Fruit fly (Drosophila melanogaster) whole organism, embryonic: ENCODE measurements around the gene Vps29.

Experiments used
- Adf1 ChIP-seq: fragments of 200-800 bp; sonication (Bioruptor generic); IDR thresholded peaks from 2 replicates; pipeline ENCODE4 v1.3.6; 2022; ENCODE audit warnings: missing biosample characterization, missing genetic modification characterization
- Asciz ChIP-seq: fragments of 200-800 bp; sonication (Bioruptor generic); optimal IDR thresholded peaks from 2 replicates; lab custom pipeline; 2017; ENCODE audit warnings: missing biosample characterization, mild to moderate bottlenecking, missing genetic modification characterization, missing genetic modification reagents
- CG10209 ChIP-seq: fragments of 200-800 bp; sonication (Bioruptor generic); optimal IDR thresholded peaks from 3 replicates; lab custom pipeline; 2017; ENCODE audit warnings: missing biosample characterization, mild to moderate bottlenecking, missing genetic modification characterization, missing genetic modification reagents
- CG11723 ChIP-seq: fragments of 200-800 bp; sonication (Bioruptor generic); optimal IDR thresholded peaks from 2 replicates; lab custom pipeline; 2017; ENCODE audit warnings: missing biosample characterization, mild to moderate bottlenecking, missing genetic modification characterization
- CG1603 ChIP-seq: fragments of 200-800 bp; sonication (Bioruptor generic); optimal IDR thresholded peaks from 2 replicates; lab custom pipeline; 2019; ENCODE audit warnings: missing biosample characterization, mild to moderate bottlenecking, missing genetic modification characterization, moderate library complexity
- CG1647 ChIP-seq: fragments of 200-800 bp; sonication (Bioruptor generic); optimal IDR thresholded peaks from 3 replicates; lab custom pipeline; 2016; ENCODE audit warnings: missing biosample characterization, missing genetic modification characterization
- CG17359 ChIP-seq: fragments of 200-800 bp; sonication (Bioruptor generic); optimal IDR thresholded peaks from 3 replicates; lab custom pipeline; 2018; ENCODE audit warnings: missing biosample characterization, mild to moderate bottlenecking, missing genetic modification characterization, moderate library complexity
- CG17385 ChIP-seq: fragments of 200-800 bp; sonication (Bioruptor generic); optimal IDR thresholded peaks from 3 replicates; lab custom pipeline; 2018; ENCODE audit warnings: missing biosample characterization, mild to moderate bottlenecking, missing genetic modification characterization
- CG18262 ChIP-seq: fragments of 200-800 bp; optimal IDR thresholded peaks from 3 replicates; lab custom pipeline; 2019; ENCODE audit warnings: missing biosample characterization, mild to moderate bottlenecking, missing genetic modification characterization, moderate library complexity
- CG2116 ChIP-seq: fragments of 200-800 bp; sonication (Bioruptor generic); optimal IDR thresholded peaks from 3 replicates; lab custom pipeline; 2018; ENCODE audit warnings: missing biosample characterization, mild to moderate bottlenecking, missing genetic modification characterization
- CG2889 ChIP-seq: fragments of 200-800 bp; sonication (Bioruptor generic); IDR thresholded peaks from 3 replicates; pipeline ENCODE4 v1.3.6; 2022; ENCODE audit warnings: missing biosample characterization, missing genetic modification characterization
- CG31441 ChIP-seq: fragments of 200-800 bp; sonication (Bioruptor generic); IDR thresholded peaks from 2 replicates; pipeline ENCODE4 v1.3.6; 2022; ENCODE audit warnings: missing biosample characterization, missing genetic modification characterization
- CG33557 ChIP-seq: fragments of 200-800 bp; sonication (Bioruptor generic); optimal IDR thresholded peaks from 2 replicates; lab custom pipeline; 2019; ENCODE audit warnings: missing biosample characterization, mild to moderate bottlenecking, missing genetic modification characterization, moderate library complexity
- CG3726 ChIP-seq: fragments of 200-800 bp; sonication (Bioruptor generic); IDR thresholded peaks from 3 replicates; pipeline ENCODE4, ENCODE4 v1.3.6; 2022; ENCODE audit warnings: missing biosample characterization, missing genetic modification characterization
- CG4404 ChIP-seq: fragments of 200-800 bp; sonication (Bioruptor generic); IDR thresholded peaks from 2 replicates; pipeline ENCODE4 v1.3.6; 2022; ENCODE audit warnings: missing biosample characterization, missing genetic modification characterization
- CG6175 ChIP-seq: fragments of 200-800 bp; sonication (Bioruptor generic); IDR thresholded peaks from 3 replicates; pipeline ENCODE4 v1.3.6; 2022; ENCODE audit warnings: missing biosample characterization, missing genetic modification characterization
- CG6683 ChIP-seq: fragments of 200-800 bp; sonication (Bioruptor generic); optimal IDR thresholded peaks from 2 replicates; lab custom pipeline; 2017; ENCODE audit warnings: missing biosample characterization, mild to moderate bottlenecking, missing genetic modification characterization, missing genetic modification reagents
- CG8388 ChIP-seq: fragments of 200-800 bp; sonication (Bioruptor generic); optimal IDR thresholded peaks from 2 replicates; lab custom pipeline; 2019; ENCODE audit warnings: missing biosample characterization, mild to moderate bottlenecking, missing genetic modification characterization, moderate library complexity
- CG9215 ChIP-seq: fragments of 200-800 bp; sonication (Bioruptor generic); IDR thresholded peaks from 2 replicates; pipeline ENCODE4 v1.3.6; 2022; ENCODE audit warnings: missing biosample characterization, missing genetic modification characterization
- D ChIP-seq, 2 experiments: fragments of 200-800 bp in 1 of 2; fragments of >200 bp in 1 of 2; sonication (Bioruptor generic) in 1 of 2; optimal IDR thresholded peaks; 2 replicates in 1 of 2; 3 replicates in 1 of 2; lab custom pipeline; 2017; ENCODE audit warnings: mild to moderate bottlenecking in 1 of 2, missing biosample characterization in 1 of 2, missing genetic modification characterization in 1 of 2, missing genetic modification reagents in 1 of 2
- Dad ChIP-seq: fragments of 200-800 bp; sonication (Bioruptor generic); optimal IDR thresholded peaks from 3 replicates; lab custom pipeline; 2016; ENCODE audit warnings: missing biosample characterization, missing genetic modification characterization
- Dip2 ChIP-seq: fragments of 200-800 bp; sonication (Bioruptor generic); IDR thresholded peaks from 2 replicates; pipeline ENCODE4 v1.3.6; 2022; ENCODE audit warnings: missing biosample characterization, missing genetic modification characterization
- Dref ChIP-seq: fragments of 200-800 bp; sonication (Bioruptor generic); IDR thresholded peaks from 2 replicates; pipeline ENCODE4 v1.3.6; 2022; ENCODE audit warnings: missing biosample characterization, missing genetic modification characterization
- Eip74EF ChIP-seq, 2 experiments: fragments of 200-800 bp in 1 of 2; fragments of >200 bp in 1 of 2; sonication (Bioruptor generic) in 1 of 2; optimal IDR thresholded peaks; 2 replicates each; lab custom pipeline; 2017 to 2019; ENCODE audit warnings: missing biosample characterization in 2 of 2, missing genetic modification characterization in 2 of 2, mild to moderate bottlenecking in 1 of 2, moderate library complexity in 1 of 2
- HHEX ChIP-seq: fragments of 200-800 bp; sonication (Bioruptor generic); optimal IDR thresholded peaks from 3 replicates; lab custom pipeline; 2017; ENCODE audit warnings: missing biosample characterization, mild to moderate bottlenecking, missing genetic modification characterization, missing genetic modification reagents
- Hr3 ChIP-seq: fragments of 200-800 bp; sonication (Bioruptor generic); optimal IDR thresholded peaks from 3 replicates; lab custom pipeline; 2016; ENCODE audit warnings: missing biosample characterization, missing genetic modification characterization
- Med ChIP-seq: fragments of 200-800 bp; sonication (Bioruptor generic); peaks from one replicate; lab custom pipeline; 2016; ENCODE audit warnings: missing biosample characterization, missing genetic modification characterization, mild to moderate bottlenecking, inconsistent platforms, moderate library complexity
- NC2β ChIP-seq: fragments of 200-800 bp; sonication (Bioruptor generic); optimal IDR thresholded peaks from 2 replicates; lab custom pipeline; 2016; ENCODE audit warnings: missing biosample characterization, missing genetic modification characterization
- Optix ChIP-seq: fragments of 200-800 bp; sonication (Bioruptor generic); IDR thresholded peaks from 3 replicates; pipeline ENCODE4 v1.3.6; 2022; ENCODE audit warnings: missing biosample characterization, missing genetic modification characterization
- TFAM ChIP-seq: fragments of 200-800 bp; sonication (Bioruptor generic); optimal IDR thresholded peaks from 2 replicates; lab custom pipeline; 2017; ENCODE audit warnings: missing biosample characterization, missing genetic modification characterization, inconsistent platforms
- Vsx1 ChIP-seq: fragments of 200-800 bp; sonication (Bioruptor generic); optimal IDR thresholded peaks from 2 replicates; lab custom pipeline; 2017; ENCODE audit warnings: missing biosample characterization, mild to moderate bottlenecking, missing genetic modification characterization, missing genetic modification reagents
- chn ChIP-seq: fragments of 200-800 bp; sonication (Bioruptor generic); optimal IDR thresholded peaks from 2 replicates; lab custom pipeline; 2016; ENCODE audit warnings: missing biosample characterization, missing genetic modification characterization
- da ChIP-seq: fragments of 200-800 bp; sonication (Bioruptor generic); optimal IDR thresholded peaks from 2 replicates; lab custom pipeline; 2016; ENCODE audit warnings: missing biosample characterization, missing genetic modification characterization
- danr ChIP-seq: fragments of 200-800 bp; sonication (Bioruptor generic); IDR thresholded peaks from 2 replicates; pipeline ENCODE4 v1.3.6; 2022; ENCODE audit warnings: missing biosample characterization, missing genetic modification characterization
- dimm ChIP-seq: fragments of 200-800 bp; sonication (Bioruptor generic); IDR thresholded peaks from 2 replicates; pipeline ENCODE4 v1.3.6; 2022; ENCODE audit warnings: missing biosample characterization, missing genetic modification characterization
- dm ChIP-seq: fragments of 200-800 bp; sonication (Bioruptor generic); optimal IDR thresholded peaks from 3 replicates; lab custom pipeline; 2016; ENCODE audit warnings: missing biosample characterization, missing genetic modification characterization
- fu2 ChIP-seq: fragments of 200-800 bp; sonication (Bioruptor generic); optimal IDR thresholded peaks from 2 replicates; lab custom pipeline; 2016; ENCODE audit warnings: missing biosample characterization, missing genetic modification characterization
- gcm2 ChIP-seq: fragments of 200-800 bp; sonication (Bioruptor generic); optimal IDR thresholded peaks from 2 replicates; lab custom pipeline; 2016; ENCODE audit warnings: missing biosample characterization, missing genetic modification characterization
- jigr1 ChIP-seq: fragments of 200-800 bp; sonication (Bioruptor generic); IDR thresholded peaks from 3 replicates; pipeline ENCODE4 v1.3.6; 2022; ENCODE audit warnings: missing biosample characterization, missing genetic modification characterization
- kay ChIP-seq: fragments of 200-800 bp; sonication (Bioruptor generic); optimal IDR thresholded peaks from 2 replicates; lab custom pipeline; 2016; ENCODE audit warnings: missing biosample characterization, missing genetic modification characterization
- kni ChIP-seq: fragments of 200-800 bp; sonication (Bioruptor generic); optimal IDR thresholded peaks from 3 replicates; lab custom pipeline; 2017; ENCODE audit warnings: mild to moderate bottlenecking, missing biosample characterization, missing genetic modification reagents, missing genetic modification characterization
- knrl ChIP-seq: fragments of 200-800 bp; sonication (Bioruptor generic); IDR thresholded peaks from 3 replicates; pipeline ENCODE4 v1.3.6; 2022; ENCODE audit warnings: missing biosample characterization, missing genetic modification characterization; ENCODE audit not compliant: partially characterized antibody
- nom ChIP-seq: fragments of 200-800 bp; sonication (Bioruptor generic); optimal IDR thresholded peaks from 2 replicates; lab custom pipeline; 2017; ENCODE audit warnings: missing biosample characterization, missing genetic modification characterization, mild to moderate bottlenecking, moderate library complexity, missing genetic modification reagents
- pros ChIP-seq: fragments of 200-800 bp; sonication (Bioruptor generic); optimal IDR thresholded peaks from 3 replicates; lab custom pipeline; 2019; ENCODE audit warnings: missing biosample characterization, mild to moderate bottlenecking, missing genetic modification characterization, moderate library complexity
- sd ChIP-seq: fragments of 200-800 bp; sonication (Bioruptor generic); optimal IDR thresholded peaks from 3 replicates; lab custom pipeline; 2018; ENCODE audit warnings: missing biosample characterization, mild to moderate bottlenecking, missing genetic modification characterization, moderate library complexity
- sob ChIP-seq: fragments of 200-800 bp; sonication (Bioruptor generic); IDR thresholded peaks from 2 replicates; pipeline ENCODE4 v1.3.6; 2022; ENCODE audit warnings: missing biosample characterization, missing genetic modification characterization
- sr ChIP-seq: fragments of 200-800 bp; sonication (Bioruptor generic); IDR thresholded peaks from 3 replicates; pipeline ENCODE4 v1.3.6; 2022; ENCODE audit warnings: missing biosample characterization, missing genetic modification characterization
- ssp ChIP-seq: fragments of 200-800 bp; sonication (Bioruptor generic); IDR thresholded peaks from 2 replicates; pipeline ENCODE4 v1.3.6; 2022; ENCODE audit warnings: missing biosample characterization, missing genetic modification characterization
- tio ChIP-seq: fragments of 200-800 bp; sonication (Bioruptor generic); optimal IDR thresholded peaks from 2 replicates; lab custom pipeline; 2017; ENCODE audit warnings: missing biosample characterization, missing genetic modification characterization, inconsistent platforms
- ttk ChIP-seq: fragments of 200-800 bp; sonication (Bioruptor generic); IDR thresholded peaks from 2 replicates; pipeline ENCODE4 v2.1.2; 2022; ENCODE audit warnings: missing biosample characterization, missing genetic modification characterization
- vvl ChIP-seq: fragments of 200-800 bp; sonication (Bioruptor generic); IDR thresholded peaks from 2 replicates; pipeline ENCODE4 v1.3.6; 2022; ENCODE audit warnings: missing biosample characterization, missing genetic modification characterization
- zfh2 ChIP-seq: fragments of 200-800 bp; sonication (Bioruptor generic); optimal IDR thresholded peaks from 2 replicates; lab custom pipeline; 2016; ENCODE audit warnings: missing biosample characterization, missing genetic modification characterization

Vps29 gene

DNA sequence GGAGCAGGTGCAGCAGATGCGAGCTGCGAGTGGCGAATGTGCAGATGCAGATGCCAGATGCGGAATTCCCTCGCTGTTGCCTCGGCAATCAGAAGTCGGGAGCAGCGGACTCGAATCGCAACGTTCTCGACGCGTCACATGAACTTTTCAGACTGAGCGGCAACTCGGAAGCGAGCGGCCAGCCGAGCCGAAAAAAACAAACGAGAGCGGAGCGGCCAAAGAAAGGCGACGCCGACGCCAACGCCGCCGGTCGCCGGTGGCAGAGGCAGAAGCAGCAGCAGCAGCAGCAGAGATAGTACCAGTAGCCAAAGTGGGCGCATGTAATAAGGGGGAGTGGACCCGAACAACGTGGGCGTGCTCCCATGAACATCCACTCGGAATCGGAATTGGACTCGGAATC lies 48.2 kb upstream of the Vps29 start, which contains the start of gene CG4629 (continued):
- TF ChIP-seq CG2116 (GFP tag; lab: Kevin White, UChicago) (no peak), Dip2 (GFP tag; lab: Robert Waterston, UW) (no peak), CG17385 (GFP tag; lab: Kevin White, UChicago) (no peak), CG4404 (GFP tag; lab: Robert Waterston, UW) (no peak), fu2 (GFP tag; lab: Kevin White, UChicago) (no peak), sob (GFP tag; lab: Robert Waterston, UW) (0 out of 2 replicates have a peak, but pooled peaks have one; percentile 15), pros (GFP tag; lab: Kevin White, UChicago) (no peak), ssp (GFP tag; lab: Robert Waterston, UW) (no peak), gcm2 (no peak), D (optimal IDR thresholded peaks at IDR 0.05; lab: Kevin White, UChicago) (no peak), D (GFP tag; optimal IDR thresholded peaks at IDR 0.05; lab: Kevin White, UChicago) (no peak), CG6175 (peak; percentile 49; the same call in 2 of the 3 replicates), HHEX (GFP tag; lab: Kevin White, UChicago) (no peak), vvl (GFP tag; lab: Robert Waterston, UW) (no peak), CG9215 (GFP tag; lab: Robert Waterston, UW) (no peak), chn (GFP tag; lab: Kevin White, UChicago) (no peak), NC2β (GFP tag; lab: Kevin White, UChicago) (no peak), jigr1 (GFP tag; lab: Robert Waterston, UW) (no peak), Eip74EF (GFP tag; optimal IDR thresholded peaks at IDR 0.05; lab: Kevin White, UChicago) (no peak), CG11723 (no peak), kni (GFP tag; lab: Kevin White, UChicago) (no peak), Dref (GFP tag; lab: Robert Waterston, UW) (no peak), dimm (GFP tag; lab: Robert Waterston, UW) (no peak), CG1647 (no peak), CG18262 (tag; lab: Kevin White, UChicago) (no peak), ttk (no peak), dm (GFP tag; lab: Kevin White, UChicago) (no peak), sr (peak; percentile 97), nom (GFP tag; lab: Kevin White, UChicago) (peak; percentile 39), Dad (GFP tag; lab: Kevin White, UChicago) (no peak), zfh2 (GFP tag; lab: Kevin White, UChicago) (no peak), CG31441 (no peak), da (GFP tag; lab: Kevin White, UChicago) (no peak), Vsx1 (no peak), TFAM (no peak), Adf1 (GFP tag; lab: Robert Waterston, UW) (peak; percentile 100), danr (GFP tag; lab: Robert Waterston, UW) (no peak), CG2889 (GFP tag; lab: Robert Waterston, UW) (no peak), kay (no peak), CG1603 (no peak), knrl (GFP tag; lab: Robert Waterston, UW) (no peak), CG10209 (GFP tag; lab: Kevin White, UChicago) (no peak), CG8388 (no peak), Asciz (no peak), CG33557 (no peak), Optix (GFP tag; lab: Robert Waterston, UW) (no peak), Hr3 (GFP tag; lab: Kevin White, UChicago) (no peak), tio (GFP tag; lab: Kevin White, UChicago) (no peak), sd (tag; lab: Kevin White, UChicago) (no peak), CG3726 (GFP tag; lab: Robert Waterston, UW) (no peak), Med (GFP tag; lab: Kevin White, UChicago) (peak; percentile 88), CG17359 (tag; lab: Kevin White, UChicago) (no peak), CG6683 (GFP tag; lab: Kevin White, UChicago) (no peak)
